Fruit fly (Drosophila melanogaster) whole organism, embryonic: ENCODE results near the gene CG17996.

ENCODE experiments used
- Atf-2 ChIP-seq: fragments of 200-800 bp; sonication (Bioruptor generic); optimal IDR thresholded peaks from 2 replicates; lab custom pipeline; 2016; ENCODE audit warnings: missing biosample characterization, missing genetic modification characterization
- B-H2 ChIP-seq: fragments of 200-800 bp; sonication (Bioruptor generic); optimal IDR thresholded peaks from 2 replicates; lab custom pipeline; 2018; ENCODE audit warnings: missing biosample characterization, mild to moderate bottlenecking, missing genetic modification characterization
- Bteb2 ChIP-seq: fragments of 200-800 bp; sonication (Bioruptor generic); optimal IDR thresholded peaks from 2 replicates; lab custom pipeline; 2016; ENCODE audit warnings: missing biosample characterization, missing genetic modification characterization
- CG10209 ChIP-seq: fragments of 200-800 bp; sonication (Bioruptor generic); optimal IDR thresholded peaks from 3 replicates; lab custom pipeline; 2017; ENCODE audit warnings: missing biosample characterization, mild to moderate bottlenecking, missing genetic modification characterization, missing genetic modification reagents
- CG10267 ChIP-seq: fragments of 200-800 bp; sonication (Bioruptor generic); optimal IDR thresholded peaks from 2 replicates; lab custom pipeline; 2018; ENCODE audit warnings: missing biosample characterization, mild to moderate bottlenecking, missing genetic modification characterization, moderate library complexity
- CG10543 ChIP-seq: fragments of 200-800 bp; sonication (Bioruptor generic); optimal IDR thresholded peaks from 3 replicates; lab custom pipeline; 2017; ENCODE audit warnings: missing biosample characterization, mild to moderate bottlenecking, missing genetic modification characterization, moderate library complexity
- CG13287 ChIP-seq: fragments of 200-800 bp; sonication (Bioruptor generic); IDR thresholded peaks from 2 replicates; pipeline ENCODE4 v1.3.6; 2022; ENCODE audit warnings: missing biosample characterization, missing genetic modification characterization; ENCODE audit not compliant: partially characterized antibody
- CG13894 ChIP-seq: fragments of 200-800 bp; sonication (Bioruptor generic); optimal IDR thresholded peaks from 3 replicates; lab custom pipeline; 2018; ENCODE audit warnings: missing biosample characterization, mild to moderate bottlenecking, missing genetic modification characterization, moderate library complexity
- CG15514 ChIP-seq: fragments of 200-800 bp; sonication (Bioruptor generic); optimal IDR thresholded peaks from 3 replicates; lab custom pipeline; 2017; ENCODE audit warnings: missing biosample characterization, missing genetic modification characterization, mild to moderate bottlenecking, moderate library complexity, missing genetic modification reagents
- CG16779 ChIP-seq: fragments of 200-800 bp; sonication (Bioruptor generic); IDR thresholded peaks from 2 replicates; pipeline ENCODE4 v1.3.6; 2022; ENCODE audit warnings: missing biosample characterization, missing genetic modification characterization
- CG16863 ChIP-seq: fragments of 200-800 bp; sonication (Bioruptor generic); optimal IDR thresholded peaks from 3 replicates; lab custom pipeline; 2016; ENCODE audit warnings: missing biosample characterization, missing genetic modification characterization
- CG17186 ChIP-seq: fragments of 200-800 bp; sonication (Bioruptor generic); optimal IDR thresholded peaks from 3 replicates; lab custom pipeline; 2017; ENCODE audit warnings: missing biosample characterization, missing genetic modification reagents, missing genetic modification characterization
- CG17359 ChIP-seq: fragments of 200-800 bp; sonication (Bioruptor generic); optimal IDR thresholded peaks from 3 replicates; lab custom pipeline; 2018; ENCODE audit warnings: missing biosample characterization, mild to moderate bottlenecking, missing genetic modification characterization, moderate library complexity
- CG30403 ChIP-seq: fragments of 200-800 bp; sonication (Bioruptor generic); optimal IDR thresholded peaks from 3 replicates; lab custom pipeline; 2016; ENCODE audit warnings: missing biosample characterization, missing genetic modification characterization
- CG4424 ChIP-seq: fragments of 200-800 bp; sonication (Bioruptor generic); optimal IDR thresholded peaks from 3 replicates; lab custom pipeline; 2016; ENCODE audit warnings: missing biosample characterization, missing genetic modification characterization
- CG5245 ChIP-seq: fragments of 200-800 bp; sonication (Bioruptor generic); optimal IDR thresholded peaks from 3 replicates; lab custom pipeline; 2016; ENCODE audit warnings: missing biosample characterization, missing genetic modification characterization
- CG6175 ChIP-seq: fragments of 200-800 bp; sonication (Bioruptor generic); IDR thresholded peaks from 3 replicates; pipeline ENCODE4 v1.3.6; 2022; ENCODE audit warnings: missing biosample characterization, missing genetic modification characterization
- CG6683 ChIP-seq: fragments of 200-800 bp; sonication (Bioruptor generic); optimal IDR thresholded peaks from 2 replicates; lab custom pipeline; 2017; ENCODE audit warnings: missing biosample characterization, mild to moderate bottlenecking, missing genetic modification characterization, missing genetic modification reagents
- CG6791 ChIP-seq: fragments of 200-800 bp; sonication (Bioruptor generic); IDR thresholded peaks from 3 replicates; pipeline ENCODE4 v1.3.6; 2022; ENCODE audit warnings: missing biosample characterization, missing genetic modification characterization; ENCODE audit not compliant: partially characterized antibody
- CG8089 ChIP-seq: fragments of 200-800 bp; sonication (Bioruptor generic); optimal IDR thresholded peaks from 3 replicates; lab custom pipeline; 2016; ENCODE audit warnings: missing biosample characterization, missing genetic modification characterization
- CG9609 ChIP-seq: fragments of 200-800 bp; sonication (Bioruptor generic); optimal IDR thresholded peaks from 3 replicates; lab custom pipeline; 2016; ENCODE audit warnings: missing biosample characterization, missing genetic modification characterization
- D19B ChIP-seq: fragments of 200-800 bp; sonication (Bioruptor generic); optimal IDR thresholded peaks from 2 replicates; lab custom pipeline; 2017; ENCODE audit warnings: missing biosample characterization, mild to moderate bottlenecking, missing genetic modification characterization
- Hey ChIP-seq: fragments of 200-800 bp; sonication (Bioruptor generic); optimal IDR thresholded peaks from 3 replicates; lab custom pipeline; 2018; ENCODE audit warnings: missing biosample characterization, mild to moderate bottlenecking, missing genetic modification characterization
- MTF-1 ChIP-seq: fragments of 200-800 bp; sonication (Bioruptor generic); optimal IDR thresholded peaks from 2 replicates; lab custom pipeline; 2018; ENCODE audit warnings: missing biosample characterization, mild to moderate bottlenecking, missing genetic modification characterization, borderline replicate concordance
- Meics ChIP-seq: fragments of 200-800 bp; sonication (Bioruptor generic); optimal IDR thresholded peaks from 2 replicates; lab custom pipeline; 2017; ENCODE audit warnings: missing biosample characterization, mild to moderate bottlenecking, missing genetic modification characterization
- Nf-YB ChIP-seq: fragments of 200-800 bp; sonication (Bioruptor generic); optimal IDR thresholded peaks from 3 replicates; lab custom pipeline; 2019; ENCODE audit warnings: missing biosample characterization, mild to moderate bottlenecking, missing genetic modification characterization, moderate library complexity
- Opbp ChIP-seq: fragments of 200-800 bp; sonication (Bioruptor generic); IDR thresholded peaks from 3 replicates; pipeline ENCODE4 v1.3.6; 2022; ENCODE audit warnings: missing biosample characterization, missing genetic modification characterization; ENCODE audit not compliant: partially characterized antibody
- Ravus ChIP-seq: fragments of 200-800 bp; sonication (Bioruptor generic); IDR thresholded peaks from 2 replicates; pipeline ENCODE4 v1.3.6; 2022; ENCODE audit warnings: missing biosample characterization, missing genetic modification characterization
- Sin3A ChIP-seq: fragments of >200 bp; optimal IDR thresholded peaks from 2 replicates; lab custom pipeline; 2018
- Spps ChIP-seq: fragments of 200-800 bp; sonication (Bioruptor generic); optimal IDR thresholded peaks from 2 replicates; lab custom pipeline; 2018; ENCODE audit warnings: missing biosample characterization, mild to moderate bottlenecking, missing genetic modification characterization
- Trl ChIP-seq, 3 experiments: fragments of >200 bp in 2 of 3; fragments of 200-800 bp in 1 of 3; sonication (Bioruptor generic) in 1 of 3; optimal IDR thresholded peaks; 2 replicates in 1 of 3; 3 replicates in 2 of 3; lab custom pipeline; 2016 to 2017; ENCODE audit warnings: missing biosample characterization in 1 of 3, missing genetic modification characterization in 1 of 3
- Xbp1 ChIP-seq: fragments of 200-800 bp; sonication (Bioruptor generic); optimal IDR thresholded peaks from 3 replicates; lab custom pipeline; 2016; ENCODE audit warnings: missing biosample characterization, mild to moderate bottlenecking, missing genetic modification characterization
- Xrp1 ChIP-seq: fragments of 200-800 bp; sonication (Bioruptor generic); IDR thresholded peaks from 2 replicates; pipeline ENCODE4 v1.3.6; 2022; ENCODE audit warnings: missing biosample characterization, missing genetic modification characterization
- YL-1 ChIP-seq: fragments of 200-800 bp; sonication (Bioruptor generic); optimal IDR thresholded peaks from 3 replicates; lab custom pipeline; 2017; ENCODE audit warnings: missing biosample characterization, mild to moderate bottlenecking, missing genetic modification characterization
- al ChIP-seq: fragments of 200-800 bp; sonication (Bioruptor generic); IDR thresholded peaks from 2 replicates; pipeline ENCODE4 v1.3.6; 2022; ENCODE audit warnings: missing biosample characterization, missing genetic modification characterization
- bbx ChIP-seq: fragments of 200-800 bp; sonication (Bioruptor generic); IDR thresholded peaks from 2 replicates; pipeline ENCODE4 v1.3.6; 2022; ENCODE audit warnings: missing biosample characterization, missing genetic modification characterization; ENCODE audit not compliant: partially characterized antibody
- cg ChIP-seq: fragments of 200-800 bp; sonication (Bioruptor generic); optimal IDR thresholded peaks from 3 replicates; lab custom pipeline; 2019; ENCODE audit warnings: missing biosample characterization, mild to moderate bottlenecking, missing genetic modification characterization, moderate library complexity
- dysf ChIP-seq: fragments of 200-800 bp; sonication (Bioruptor generic); IDR thresholded peaks from 3 replicates; pipeline ENCODE4 v1.3.6; 2022; ENCODE audit warnings: missing biosample characterization, missing genetic modification characterization
- hth ChIP-seq: fragments of >200 bp; optimal IDR thresholded peaks from 2 replicates; lab custom pipeline; 2017; ENCODE audit warnings: inconsistent platforms
- jing ChIP-seq: fragments of 200-800 bp; sonication (Bioruptor generic); optimal IDR thresholded peaks from 2 replicates; lab custom pipeline; 2018; ENCODE audit warnings: missing biosample characterization, mild to moderate bottlenecking, missing genetic modification characterization
- kay ChIP-seq: fragments of 200-800 bp; sonication (Bioruptor generic); optimal IDR thresholded peaks from 2 replicates; lab custom pipeline; 2016; ENCODE audit warnings: missing biosample characterization, missing genetic modification characterization
- lov ChIP-seq, 2 experiments: fragments of 200-800 bp in 1 of 2; fragments of >200 bp in 1 of 2; sonication (Bioruptor generic) in 1 of 2; IDR thresholded peaks in 1 of 2; optimal IDR thresholded peaks in 1 of 2; 2 replicates in 1 of 2; 3 replicates in 1 of 2; pipeline versions ENCODE4 v1.3.6 to Lab custom; 2017 to 2022; ENCODE audit warnings: missing biosample characterization in 1 of 2, missing genetic modification characterization in 1 of 2
- p53 ChIP-seq: fragments of 200-800 bp; sonication (Bioruptor generic); optimal IDR thresholded peaks from 2 replicates; lab custom pipeline; 2016; ENCODE audit warnings: missing biosample characterization, missing genetic modification characterization
- peb ChIP-seq: fragments of 200-800 bp; sonication (Bioruptor generic); IDR thresholded peaks from 2 replicates; pipeline ENCODE4 v1.3.6; 2022; ENCODE audit warnings: missing biosample characterization, missing genetic modification characterization
- pnt ChIP-seq: fragments of 200-800 bp; sonication (Bioruptor generic); optimal IDR thresholded peaks from 3 replicates; lab custom pipeline; 2016; ENCODE audit warnings: missing biosample characterization, missing genetic modification characterization
- repo ChIP-seq: fragments of 200-800 bp; sonication (Bioruptor generic); optimal IDR thresholded peaks from 2 replicates; lab custom pipeline; 2016; ENCODE audit warnings: missing biosample characterization, missing genetic modification characterization
- sqz ChIP-seq: fragments of 200-800 bp; sonication (Bioruptor generic); optimal IDR thresholded peaks from 3 replicates; lab custom pipeline; 2018; ENCODE audit warnings: missing biosample characterization, mild to moderate bottlenecking, missing genetic modification characterization
- vvl ChIP-seq: fragments of 200-800 bp; sonication (Bioruptor generic); IDR thresholded peaks from 2 replicates; pipeline ENCODE4 v1.3.6; 2022; ENCODE audit warnings: missing biosample characterization, missing genetic modification characterization
- zfh2 ChIP-seq: fragments of 200-800 bp; sonication (Bioruptor generic); optimal IDR thresholded peaks from 2 replicates; lab custom pipeline; 2016; ENCODE audit warnings: missing biosample characterization, missing genetic modification characterization

CG17996 gene

DNA sequence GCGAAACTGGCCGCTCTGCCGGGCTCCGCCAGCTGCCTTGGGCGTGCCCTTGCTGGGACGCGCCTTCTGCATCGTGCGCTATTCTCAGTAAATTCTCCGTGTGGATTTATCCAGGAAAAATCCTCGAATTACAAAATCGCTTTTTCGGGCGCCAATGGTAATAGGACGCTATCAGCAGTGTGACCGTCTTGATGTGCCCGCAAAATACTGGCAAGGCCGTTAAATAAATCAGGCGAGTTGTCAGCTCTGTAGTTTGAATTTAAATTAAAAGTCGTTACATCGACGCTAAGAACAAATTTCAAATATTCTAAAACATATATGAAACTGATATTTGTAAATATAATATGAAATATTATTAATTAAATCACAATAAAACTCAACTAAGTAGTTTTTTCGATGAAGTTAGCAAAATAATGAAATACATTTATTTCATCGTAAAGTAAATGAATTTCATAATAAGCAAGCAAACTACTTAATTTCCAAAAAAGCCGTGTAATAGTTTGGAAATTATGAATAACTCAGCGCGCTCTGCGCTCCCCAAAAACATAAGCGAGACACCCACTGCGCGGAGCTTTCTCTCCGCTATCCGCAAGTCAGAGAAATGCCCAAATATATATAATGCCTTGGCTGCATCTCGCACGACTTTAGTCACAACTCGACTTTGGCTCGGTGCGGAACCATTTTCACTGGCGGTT lies 7.5 kb upstream of the CG17996 start, which contains the start of the genes glu and ChLD3 (continued):
- TF ChIP-seq bbx (GFP tag; lab: Robert Waterston, UW) (no peak), CG16863 (no peak), al (no peak), pnt (GFP tag; lab: Kevin White, UChicago) (no peak), peb (GFP tag; lab: Robert Waterston, UW) (no peak), Hey (tag; lab: Kevin White, UChicago) (no peak), hth (no peak), CG5245 (GFP tag; lab: Kevin White, UChicago) (no peak), B-H2 (GFP tag; lab: Kevin White, UChicago) (no peak), CG6683 (GFP tag; lab: Kevin White, UChicago) (no peak), zfh2 (GFP tag; lab: Kevin White, UChicago) (no peak), kay (GFP tag; lab: Kevin White, UChicago) (no peak), CG13287 (no peak; the same call in 1 of the 2 replicates), CG6175 (GFP tag; lab: Robert Waterston, UW) (no peak), repo (GFP tag; lab: Kevin White, UChicago) (no peak), CG17359 (tag; lab: Kevin White, UChicago) (no peak), Sin3A (lab: Kevin White, UChicago) (no peak), CG17186 (peak; percentile 29), Xbp1 (no peak), CG4424 (GFP tag; lab: Kevin White, UChicago) (no peak), Spps (tag; lab: Kevin White, UChicago) (no peak), CG10267 (tag; lab: Kevin White, UChicago) (peak; percentile 41), MTF-1 (GFP tag; lab: Kevin White, UChicago) (no peak), Nf-YB (no peak), CG15514 (GFP tag; lab: Kevin White, UChicago) (peak; percentile 34), cg (GFP tag; lab: Kevin White, UChicago) (no peak), vvl (GFP tag; lab: Robert Waterston, UW) (0 out of 2 replicates have a peak, but pooled peaks have one; percentile 29), CG30403 (no peak), Trl (optimal IDR thresholded peaks at IDR 0.05; lab: Kevin White, UChicago) (no peak), Trl (GFP tag; optimal IDR thresholded peaks at IDR 0.05; lab: Kevin White, UChicago) (no peak), D19B (GFP tag; lab: Kevin White, UChicago) (no peak), CG13894 (tag; lab: Kevin White, UChicago) (no peak), CG9609 (GFP tag; lab: Kevin White, UChicago) (no peak), CG10543 (GFP tag; lab: Kevin White, UChicago) (no peak), dysf (GFP tag; lab: Robert Waterston, UW) (no peak), CG6791 (GFP tag; lab: Robert Waterston, UW) (no peak), Atf-2 (no peak), Opbp (GFP tag; lab: Robert Waterston, UW) (0 out of 3 replicates have a peak, but pooled peaks have one; percentile 22), Bteb2 (no peak), CG10209 (GFP tag; lab: Kevin White, UChicago) (no peak), Xrp1 (GFP tag; lab: Robert Waterston, UW) (no peak), Ravus (no peak), jing (GFP tag; lab: Kevin White, UChicago) (no peak), YL-1 (GFP tag; lab: Kevin White, UChicago) (peak; percentile 5), lov (optimal IDR thresholded peaks at IDR 0.05; lab: Kevin White, UChicago) (no peak), lov (GFP tag; IDR thresholded peaks at IDR 0.05; lab: Robert Waterston, UW) (no peak), CG16779 (GFP tag; lab: Robert Waterston, UW) (no peak), sqz (GFP tag; lab: Kevin White, UChicago) (no peak), Meics (GFP tag; lab: Kevin White, UChicago) (no peak), CG8089 (GFP tag; lab: Kevin White, UChicago) (no peak), p53 (GFP tag; lab: Kevin White, UChicago) (no peak)
